Fruit fly (Drosophila melanogaster): ENCODE data around the gene c11.1.

Gene c11.1

DNA sequence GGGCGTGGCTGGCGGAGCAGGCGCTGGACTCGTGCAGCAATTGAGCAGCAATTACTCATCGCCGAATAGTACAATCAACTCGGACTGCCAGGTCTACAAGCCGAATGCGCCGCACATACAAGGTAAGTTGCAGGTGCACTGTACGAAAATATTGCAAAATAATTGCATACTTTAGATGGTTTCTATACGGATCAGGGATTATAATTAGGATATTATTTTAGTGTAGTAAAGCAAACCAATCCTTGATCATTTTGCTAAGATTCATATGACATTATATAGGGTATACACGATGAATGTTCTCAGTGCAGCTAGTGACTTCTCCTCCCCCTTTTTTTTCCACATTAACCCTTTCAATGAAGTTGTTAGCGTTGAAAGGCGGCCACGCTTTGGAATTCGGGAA lies 12.6 kb upstream of the c11.1 start (continued):
- TF ChIP-seq CG18764 (GFP tag; optimal IDR thresholded peaks at IDR 0.05) (no peak), stwl (tag; optimal IDR thresholded peaks at IDR 0.05) (no peak), C15 (GFP tag; IDR thresholded peaks at IDR 0.05) (no peak), Med (GFP tag) (peak; percentile 61), CG4424 (GFP tag; optimal IDR thresholded peaks at IDR 0.05) (peak; percentile 33), hkb (optimal IDR thresholded peaks at IDR 0.05) (no peak), hkb (GFP tag; IDR thresholded peaks at IDR 0.05) (peak; percentile 32; the same call in 1 of the 2 replicates), nmo (GFP tag; optimal IDR thresholded peaks at IDR 0.05) (peak; percentile 40), luna (GFP tag; optimal IDR thresholded peaks at IDR 0.05) (no peak), ash1 (GFP tag; optimal IDR thresholded peaks at IDR 0.05) (no peak), CG6175 (GFP tag; IDR thresholded peaks at IDR 0.05) (no peak), CG12391 (tag; optimal IDR thresholded peaks at IDR 0.05) (peak; percentile 35), CG3407 (GFP tag; optimal IDR thresholded peaks at IDR 0.05) (no peak), jigr1 (GFP tag; IDR thresholded peaks at IDR 0.05) (no peak), CG8388 (GFP tag; optimal IDR thresholded peaks at IDR 0.05) (peak; percentile 34), CG11504 (tag; optimal IDR thresholded peaks at IDR 0.05) (no peak), sug (tag; optimal IDR thresholded peaks at IDR 0.05) (no peak), prd (optimal IDR thresholded peaks at IDR 0.05) (no peak), prd (GFP tag; IDR thresholded peaks at IDR 0.05) (peak; percentile 59; the same call in 2 of the 3 replicates), trem (tag; optimal IDR thresholded peaks at IDR 0.05) (no peak), CG10959 (GFP tag; IDR thresholded peaks at IDR 0.05) (peak; percentile 42; the same call in 1 of the 2 replicates), CG15601 (tag; optimal IDR thresholded peaks at IDR 0.05) (peak; percentile 36), Hmr (GFP tag; optimal IDR thresholded peaks at IDR 0.05) (no peak), mirr (GFP tag; optimal IDR thresholded peaks at IDR 0.05) (no peak), dysf (GFP tag; IDR thresholded peaks at IDR 0.05) (peak; percentile 46; the same call in 1 of the 3 replicates), ssp (GFP tag; IDR thresholded peaks at IDR 0.05) (0 out of 2 replicates have a peak, but pooled peaks have one; percentile 23), CG7372 (GFP tag; IDR thresholded peaks at IDR 0.05) (no peak), Atf3 (GFP tag; optimal IDR thresholded peaks at IDR 0.05) (no peak), pan (optimal IDR thresholded peaks at IDR 0.05) (no peak), pan (GFP tag; optimal IDR thresholded peaks at IDR 0.05 in 1 of 2, IDR thresholded peaks at IDR 0.05 in 1 of 2) (peak in 1 of 2 experiments; percentile 37), CG4854 (GFP tag; optimal IDR thresholded peaks at IDR 0.05) (no peak), Fer1 (GFP tag; optimal IDR thresholded peaks at IDR 0.05) (no peak), slp2 (GFP tag; optimal IDR thresholded peaks at IDR 0.05) (no peak), tin (GFP tag; optimal IDR thresholded peaks at IDR 0.05) (peak; percentile 3), CG2875 (GFP tag; optimal IDR thresholded peaks at IDR 0.05) (peak; percentile 1), BtbVII (GFP tag; optimal IDR thresholded peaks at IDR 0.05) (no peak), danr (GFP tag; IDR thresholded peaks at IDR 0.05) (no peak), otp (GFP tag; IDR thresholded peaks at IDR 0.05) (0 out of 3 replicates have a peak, but pooled peaks have one; percentile 46), bcd (GFP tag; optimal IDR thresholded peaks at IDR 0.05) (no peak), maf-S (GFP tag; optimal IDR thresholded peaks at IDR 0.05) (no peak), Max (GFP tag; optimal IDR thresholded peaks at IDR 0.05) (no peak), CG42726 (GFP tag; IDR thresholded peaks at IDR 0.05; ENCODE audit: partially characterized antibody) (no peak), klu (GFP tag; IDR thresholded peaks at IDR 0.05) (no peak), pum (GFP tag; optimal IDR thresholded peaks at IDR 0.05) (no peak), CG9876 (GFP tag; optimal IDR thresholded peaks at IDR 0.05) (no peak), CG1603 (tag; optimal IDR thresholded peaks at IDR 0.05) (peak; percentile 71), bab2 (GFP tag; optimal IDR thresholded peaks at IDR 0.05) (no peak), Ets97D (GFP tag; optimal IDR thresholded peaks at IDR 0.05) (no peak), ewg (GFP tag; optimal IDR thresholded peaks at IDR 0.05) (no peak), Ada2b (GFP tag; IDR thresholded peaks at IDR 0.05) (no peak), CG13424 (tag; optimal IDR thresholded peaks at IDR 0.05) (no peak), CG10321 (GFP tag; IDR thresholded peaks at IDR 0.05) (no peak), CG1233 (GFP tag; optimal IDR thresholded peaks at IDR 0.05) (no peak)

Data from whole organism, embryonic.